Worm (Caenorhabditis elegans) whole organism, L2 larva: ENCODE data around the gene D1069.3.

Source experiments
- F13H6.1 ChIP-seq: sonication (generic microtip); optimal IDR thresholded peaks from 2 replicates; lab custom pipeline; 2016; ENCODE audit warnings: missing genetic modification characterization, missing compliant biosample characterization
- blmp-1 ChIP-seq: sonication (generic microtip); optimal IDR thresholded peaks from 2 replicates; lab custom pipeline; 2017; ENCODE audit warnings: missing genetic modification characterization, mild to moderate bottlenecking, missing compliant biosample characterization, antibody characterized with exemption, moderate library complexity; ENCODE audit not compliant: insufficient read depth
- elt-1 ChIP-seq: fragments of 150-350 bp; optimal IDR thresholded peaks from 2 replicates; lab custom pipeline; 2014; ENCODE audit warnings: missing biosample characterization, missing genetic modification characterization
- elt-3 ChIP-seq: sonication (generic microtip); optimal IDR thresholded peaks from 2 replicates; lab custom pipeline; 2017; ENCODE audit warnings: missing biosample characterization, missing genetic modification characterization
- fos-1 ChIP-seq: fragments of 150-350 bp; optimal IDR thresholded peaks from 2 replicates; lab custom pipeline; 2014; ENCODE audit warnings: missing biosample characterization, missing genetic modification characterization
- nhr-11 ChIP-seq: fragments of 150-350 bp; optimal IDR thresholded peaks from 2 replicates; lab custom pipeline; 2014; ENCODE audit warnings: missing biosample characterization, missing genetic modification characterization
- skn-1 ChIP-seq: sonication (generic microtip); optimal IDR thresholded peaks from 2 replicates; lab custom pipeline; 2017; ENCODE audit warnings: missing biosample characterization, missing genetic modification characterization
- snpc-4 ChIP-seq: fragments of 150-350 bp; optimal IDR thresholded peaks from 2 replicates; lab custom pipeline; 2014; ENCODE audit warnings: missing biosample characterization, missing genetic modification characterization
- unc-39 ChIP-seq: fragments of 150-350 bp; optimal IDR thresholded peaks from 2 replicates; lab custom pipeline; 2014; ENCODE audit warnings: missing biosample characterization, missing genetic modification characterization
- ztf-4 ChIP-seq: fragments of 150-350 bp; optimal IDR thresholded peaks from 2 replicates; lab custom pipeline; 2014; ENCODE audit warnings: missing biosample characterization, missing genetic modification characterization

ce11 chrII:319459-319858, 28.2 kb downstream of the D1069.3 start, which contains the start of gene far-7:
- TF ChIP-seq skn-1 (tag; lab: Kevin White, UChicago) (no peak), blmp-1 (tag; lab: Kevin White, UChicago) (no peak), unc-39 (no peak), nhr-11 (tag; lab: Kevin White, UChicago) (no peak), snpc-4 (tag; lab: Kevin White, UChicago) (no peak), elt-3 (no peak), F13H6.1 (tag; lab: Kevin White, UChicago) (no peak), elt-1 (no peak), ztf-4 (tag; lab: Kevin White, UChicago) (no peak), fos-1 (tag; lab: Kevin White, UChicago) (no peak)
